Worm (Caenorhabditis elegans) whole organism, L2 larva: ENCODE measurements around the gene B0563.18.

Source experiments
- blmp-1 ChIP-seq: sonication (generic microtip); optimal IDR thresholded peaks from 2 replicates; lab custom pipeline; 2017; ENCODE audit warnings: missing genetic modification characterization, mild to moderate bottlenecking, missing compliant biosample characterization, antibody characterized with exemption, moderate library complexity; ENCODE audit not compliant: insufficient read depth
- ceh-16 ChIP-seq: fragments of 150-350 bp; optimal IDR thresholded peaks from 2 replicates; lab custom pipeline; 2014; ENCODE audit warnings: missing biosample characterization, missing genetic modification characterization
- fos-1 ChIP-seq: fragments of 150-350 bp; optimal IDR thresholded peaks from 2 replicates; lab custom pipeline; 2014; ENCODE audit warnings: missing biosample characterization, missing genetic modification characterization
- lsy-2 ChIP-seq, 2 experiments: fragments of 150-350 bp in 1 of 2; sonication (generic microtip) in 1 of 2; optimal IDR thresholded peaks; 2 replicates each; lab custom pipeline; 2014 to 2017; ENCODE audit warnings: missing biosample characterization in 2 of 2, missing genetic modification characterization in 2 of 2
- mdl-1 ChIP-seq, 2 experiments: fragments of 150-350 bp in 1 of 2; sonication (generic microtip) in 1 of 2; optimal IDR thresholded peaks; 2 replicates each; lab custom pipeline; 2017; ENCODE audit warnings: missing biosample characterization in 2 of 2, missing genetic modification characterization in 2 of 2
- snpc-4 ChIP-seq: fragments of 150-350 bp; optimal IDR thresholded peaks from 2 replicates; lab custom pipeline; 2014; ENCODE audit warnings: missing biosample characterization, missing genetic modification characterization
- unc-62 ChIP-seq: fragments of 150-350 bp; optimal IDR thresholded peaks from 2 replicates; lab custom pipeline; 2014; ENCODE audit warnings: missing biosample characterization, missing genetic modification reagents, missing genetic modification characterization

DNA sequence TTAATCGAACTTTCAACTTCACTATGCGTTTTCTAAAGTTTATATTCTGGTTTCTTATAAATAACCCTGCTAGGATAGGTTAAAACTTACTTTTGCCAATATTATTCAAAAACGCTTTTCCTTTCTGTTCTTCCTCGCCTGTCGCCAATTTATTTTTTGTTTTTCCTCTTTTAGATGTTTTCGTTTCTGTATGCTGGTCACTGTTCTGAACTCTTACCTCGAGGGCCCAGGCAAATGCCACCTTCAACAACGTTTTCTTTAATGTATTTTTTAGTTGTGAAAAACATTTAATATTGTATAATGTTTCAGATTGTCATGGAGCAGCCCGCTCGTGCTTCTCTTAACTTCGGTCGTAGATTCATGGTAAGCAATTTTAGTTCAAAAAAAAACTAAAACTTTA is 9.8 kb downstream of the B0563.18 start, which contains the start of gene Y81B9A.3:
- no peak for TF ChIP-seq ceh-16 (tag; lab: Kevin White, UChicago)
- no peak for TF ChIP-seq blmp-1 (tag; lab: Kevin White, UChicago)
- TF ChIP-seq unc-62 (GFP tag; lab: Kevin White, UChicago) = no peak
- TF ChIP-seq mdl-1 (tag; optimal IDR thresholded peaks at IDR 0.05; lab: Kevin White, UChicago) = no peak
- no peak for TF ChIP-seq fos-1
- no peak for TF ChIP-seq lsy-2 (tag; optimal IDR thresholded peaks at IDR 0.05; lab: Kevin White, UChicago)
- no peak for TF ChIP-seq snpc-4 (tag; lab: Kevin White, UChicago)
